Fruit fly (Drosophila melanogaster): Measurements from ENCODE around the gene Sgs3.

Sgs3 gene

dm6 chr3L:11484483-11484882 is 27.5 kb upstream of the Sgs3 start (continued):
- TF ChIP-seq crp (GFP tag; optimal IDR thresholded peaks at IDR 0.05) (no peak), BtbVII (GFP tag; optimal IDR thresholded peaks at IDR 0.05) (peak; percentile 4), Nf-YB (GFP tag; optimal IDR thresholded peaks at IDR 0.05) (no peak), Rfx (GFP tag; IDR thresholded peaks at IDR 0.05) (no peak), Hsf (GFP tag; optimal IDR thresholded peaks at IDR 0.05) (no peak), CG10267 (tag; optimal IDR thresholded peaks at IDR 0.05) (peak; percentile 8), CG4424 (GFP tag; optimal IDR thresholded peaks at IDR 0.05) (peak; percentile 44), org-1 (GFP tag; optimal IDR thresholded peaks at IDR 0.05) (peak; percentile 11), CG2120 (GFP tag; optimal IDR thresholded peaks at IDR 0.05) (no peak), HLH54F (GFP tag; optimal IDR thresholded peaks at IDR 0.05) (no peak), tup (GFP tag; optimal IDR thresholded peaks at IDR 0.05) (no peak), vvl (GFP tag; IDR thresholded peaks at IDR 0.05) (no peak), Pdp1 (GFP tag; optimal IDR thresholded peaks at IDR 0.05) (peak in 1 of 2 experiments; percentile 9), gem (tag; optimal IDR thresholded peaks at IDR 0.05) (peak; percentile 53), CG8359 (GFP tag; optimal IDR thresholded peaks at IDR 0.05; ENCODE audit: borderline replicate concordance) (no peak), CTCF (GFP tag; optimal IDR thresholded peaks at IDR 0.05) (peak; percentile 10), CG8388 (GFP tag; optimal IDR thresholded peaks at IDR 0.05) (peak; percentile 27), CG5953 (GFP tag; IDR thresholded peaks at IDR 0.05) (no peak), unpg (GFP tag; optimal IDR thresholded peaks at IDR 0.05) (peak; percentile 12), CG5245 (GFP tag; optimal IDR thresholded peaks at IDR 0.05) (peak; percentile 31), CG6272 (GFP tag; IDR thresholded peaks at IDR 0.05) (no peak), Asciz (GFP tag; optimal IDR thresholded peaks at IDR 0.05) (peak; percentile 44), CG17361 (GFP tag; IDR thresholded peaks at IDR 0.05) (peak; percentile 35; the same call in 2 of the 3 replicates), CG6765 (GFP tag; optimal IDR thresholded peaks at IDR 0.05) (peak; percentile 43), CG6854 (GFP tag; optimal IDR thresholded peaks at IDR 0.05) (peak; percentile 14), onecut (GFP tag; IDR thresholded peaks at IDR 0.05) (peak; percentile 82), CG13894 (tag; optimal IDR thresholded peaks at IDR 0.05) (no peak), oc (tag; optimal IDR thresholded peaks at IDR 0.05) (no peak), fru (optimal IDR thresholded peaks at IDR 0.05) (no peak), wor (GFP tag; IDR thresholded peaks at IDR 0.05) (peak; percentile 11; the same call in 1 of the 2 replicates), klu (GFP tag; IDR thresholded peaks at IDR 0.05) (no peak), btn (GFP tag; optimal IDR thresholded peaks at IDR 0.05) (no peak), Adf1 (GFP tag; IDR thresholded peaks at IDR 0.05) (no peak), ash1 (GFP tag; optimal IDR thresholded peaks at IDR 0.05) (no peak), Meics (GFP tag; optimal IDR thresholded peaks at IDR 0.05) (peak; percentile 49), CG10959 (GFP tag; IDR thresholded peaks at IDR 0.05) (no peak), CG18262 (tag; optimal IDR thresholded peaks at IDR 0.05) (peak; percentile 27), tna (GFP tag; IDR thresholded peaks at IDR 0.05; ENCODE audit: partially characterized antibody) (no peak), Ada2b (GFP tag; IDR thresholded peaks at IDR 0.05) (0 out of 2 replicates have a peak, but pooled peaks have one; percentile 15), sug (tag; optimal IDR thresholded peaks at IDR 0.05) (no peak), rib (GFP tag; IDR thresholded peaks at IDR 0.05) (no peak), Drgx (GFP tag; IDR thresholded peaks at IDR 0.05) (no peak), CG9215 (GFP tag; IDR thresholded peaks at IDR 0.05) (no peak), sim (GFP tag; IDR thresholded peaks at IDR 0.05) (0 out of 2 replicates have a peak, but pooled peaks have one; percentile 12), Antp (GFP tag; optimal IDR thresholded peaks at IDR 0.05) (peak; percentile 7), kah (GFP tag; optimal IDR thresholded peaks at IDR 0.05) (no peak), dmrt99B (tag; optimal IDR thresholded peaks at IDR 0.05) (peak; percentile 55), Sox100B (GFP tag; optimal IDR thresholded peaks at IDR 0.05) (peak; percentile 39), CG13296 (GFP tag; optimal IDR thresholded peaks at IDR 0.05) (peak; percentile 2), HLH4C (GFP tag; IDR thresholded peaks at IDR 0.05; ENCODE audit: partially characterized antibody) (no peak), psq (GFP tag; optimal IDR thresholded peaks at IDR 0.05) (no peak), CG4730 (GFP tag; IDR thresholded peaks at IDR 0.05) (no peak)

All from whole organism, embryonic.